Worm (Caenorhabditis elegans) whole organism, young adult: ENCODE measurements around the gene R08C7.12.

Source experiments
- B0261.1 ChIP-seq: sonication (generic microtip); optimal IDR thresholded peaks from 2 replicates; lab custom pipeline; 2016; ENCODE audit warnings: mild to moderate bottlenecking, missing genetic modification characterization, moderate library complexity, missing compliant biosample characterization
- C06A6.2 ChIP-seq: fragments of 200-800 bp; sonication (Bioruptor generic); conservative IDR thresholded peaks from 2 replicates; pipeline ENCODE4 v1.3.6; 2022; ENCODE audit warnings: missing genetic modification characterization, missing compliant biosample characterization
- F10E7.11 ChIP-seq: sonication (generic microtip); optimal IDR thresholded peaks from 2 replicates; lab custom pipeline; 2017; ENCODE audit warnings: mild to moderate bottlenecking, missing genetic modification characterization, moderate library complexity, missing compliant biosample characterization
- F22D6.2 ChIP-seq: sonication (generic microtip); optimal IDR thresholded peaks from 2 replicates; lab custom pipeline; 2016; ENCODE audit warnings: mild to moderate bottlenecking, missing genetic modification characterization, missing compliant biosample characterization
- F49E8.2 ChIP-seq: sonication (generic microtip); optimal IDR thresholded peaks from 3 replicates; lab custom pipeline; 2017; ENCODE audit warnings: missing genetic modification characterization, mild to moderate bottlenecking, missing compliant biosample characterization, antibody characterized with exemption, moderate library complexity; ENCODE audit not compliant: insufficient read depth
- F52B5.7 ChIP-seq: sonication (generic microtip); optimal IDR thresholded peaks from 2 replicates; lab custom pipeline; 2016; ENCODE audit warnings: mild to moderate bottlenecking, missing genetic modification characterization, missing compliant biosample characterization
- F55B11.4 ChIP-seq: sonication (generic microtip); optimal IDR thresholded peaks from 2 replicates; lab custom pipeline; 2016; ENCODE audit warnings: missing compliant biosample characterization, missing genetic modification characterization, borderline replicate concordance; ENCODE audit not compliant: insufficient read depth
- K12H6.12 ChIP-seq: fragments of 200-800 bp; sonication (Bioruptor generic); optimal IDR thresholded peaks from 2 replicates; lab custom pipeline; 2018; ENCODE audit warnings: mild to moderate bottlenecking, missing genetic modification characterization, missing compliant biosample characterization
- T07F8.4 ChIP-seq: sonication (generic microtip); optimal IDR thresholded peaks from 2 replicates; lab custom pipeline; 2016; ENCODE audit warnings: mild to moderate bottlenecking, missing genetic modification characterization, moderate library complexity, missing compliant biosample characterization
- T26A5.8 ChIP-seq: sonication (generic microtip); optimal IDR thresholded peaks from 2 replicates; lab custom pipeline; 2016; ENCODE audit warnings: missing genetic modification characterization, missing compliant biosample characterization
- Y95B8A.8 ChIP-seq: fragments of 200-800 bp; sonication (Bioruptor generic); IDR thresholded peaks from 2 replicates; pipeline ENCODE4 v1.3.6; 2022; ENCODE audit warnings: missing genetic modification reagents, missing genetic modification characterization, missing compliant biosample characterization
- ZK185.1 ChIP-seq: sonication (generic microtip); optimal IDR thresholded peaks from 2 replicates; lab custom pipeline; 2016; ENCODE audit warnings: mild to moderate bottlenecking, missing genetic modification characterization, missing compliant biosample characterization; ENCODE audit not compliant: poor library complexity, severe bottlenecking
- ama-1 ChIP-seq, 3 experiments: fragments of 150-350 bp in 1 of 3; sonication (generic microtip) in 2 of 3; optimal IDR thresholded peaks; 2 replicates each; lab custom pipeline; 2014 to 2018; ENCODE audit warnings: missing biosample characterization in 2 of 3, missing genetic modification characterization in 2 of 3, missing genetic modification reagents in 2 of 3
- aptf-2 ChIP-seq: fragments of 200-800 bp; sonication (Bioruptor generic); conservative IDR thresholded peaks from 2 replicates; pipeline ENCODE4 v1.3.6; 2022; ENCODE audit warnings: missing genetic modification reagents, missing genetic modification characterization, missing compliant biosample characterization
- atf-7 ChIP-seq: sonication (generic microtip); optimal IDR thresholded peaks from 2 replicates; lab custom pipeline; 2017; ENCODE audit warnings: mild to moderate bottlenecking, missing genetic modification characterization, missing compliant biosample characterization
- bed-1 ChIP-seq: fragments of 200-800 bp; sonication (Bioruptor generic); IDR thresholded peaks from 2 replicates; pipeline ENCODE4 v1.3.6; 2022; ENCODE audit warnings: missing genetic modification reagents, missing genetic modification characterization, missing compliant biosample characterization
- ccch-3 ChIP-seq: fragments of 200-800 bp; sonication (Bioruptor generic); optimal IDR thresholded peaks from 2 replicates; lab custom pipeline; 2018; ENCODE audit warnings: mild to moderate bottlenecking, missing genetic modification characterization, missing compliant biosample characterization
- cebp-2 ChIP-seq: fragments of 200-800 bp; sonication (Bioruptor generic); IDR thresholded peaks from 2 replicates; pipeline ENCODE4 v1.3.6; 2022; ENCODE audit warnings: missing genetic modification characterization, missing compliant biosample characterization
- ceh-100 ChIP-seq: fragments of 200-800 bp; sonication (Bioruptor generic); IDR thresholded peaks from 2 replicates; pipeline ENCODE4 v1.3.6; 2022; ENCODE audit warnings: missing genetic modification reagents, missing genetic modification characterization, missing compliant biosample characterization
- ceh-40 ChIP-seq: fragments of 200-800 bp; sonication (Bioruptor generic); IDR thresholded peaks from 2 replicates; pipeline ENCODE4 v1.3.6; 2022; ENCODE audit warnings: missing genetic modification characterization, missing compliant biosample characterization
- egrh-3 ChIP-seq: fragments of 200-800 bp; sonication (Bioruptor generic); IDR thresholded peaks from 2 replicates; pipeline ENCODE4 v1.3.6; 2022; ENCODE audit warnings: missing genetic modification reagents, missing genetic modification characterization, missing compliant biosample characterization
- ekl-4 ChIP-seq: fragments of 200-800 bp; sonication (Bioruptor generic); IDR thresholded peaks from 2 replicates; pipeline ENCODE4 v1.3.6; 2022; ENCODE audit warnings: missing genetic modification reagents, missing genetic modification characterization, missing compliant biosample characterization
- ets-4 ChIP-seq: fragments of 200-800 bp; sonication (Bioruptor generic); optimal IDR thresholded peaks from 2 replicates; lab custom pipeline; 2018; ENCODE audit warnings: mild to moderate bottlenecking, missing genetic modification characterization, missing compliant biosample characterization
- hmg-20 ChIP-seq: fragments of 200-800 bp; sonication (Bioruptor generic); IDR thresholded peaks from 2 replicates; pipeline ENCODE4 v1.3.6; 2022; ENCODE audit warnings: missing genetic modification reagents, missing genetic modification characterization, missing compliant biosample characterization
- hrde-1 ChIP-seq: sonication (generic microtip); optimal IDR thresholded peaks from 2 replicates; lab custom pipeline; 2016; ENCODE audit warnings: missing genetic modification characterization, mild to moderate bottlenecking, missing compliant biosample characterization, moderate library complexity, missing genotype, missing genetic modification reagents, borderline replicate concordance
- lag-1 ChIP-seq: fragments of 200-800 bp; sonication (Bioruptor generic); IDR thresholded peaks from 2 replicates; pipeline ENCODE4 v1.3.6; 2022; ENCODE audit warnings: missing genetic modification reagents, missing genetic modification characterization, missing compliant biosample characterization
- let-526 ChIP-seq: fragments of 200-800 bp; sonication (Bioruptor generic); IDR thresholded peaks from 2 replicates; pipeline ENCODE4 v1.3.6; 2022; ENCODE audit warnings: missing genetic modification reagents, missing genetic modification characterization, missing compliant biosample characterization
- lin-26 ChIP-seq: fragments of 200-800 bp; sonication (Bioruptor generic); IDR thresholded peaks from 2 replicates; pipeline ENCODE4 v1.3.6; 2022; ENCODE audit warnings: missing genetic modification reagents, missing genetic modification characterization, missing compliant biosample characterization
- lsy-27 ChIP-seq: sonication (generic microtip); optimal IDR thresholded peaks from 2 replicates; lab custom pipeline; 2017; ENCODE audit warnings: missing genetic modification characterization, mild to moderate bottlenecking, missing compliant biosample characterization, antibody characterized with exemption, missing genotype, borderline replicate concordance; ENCODE audit not compliant: insufficient read depth
- mcd-1 ChIP-seq: fragments of 200-800 bp; sonication (Bioruptor generic); IDR thresholded peaks from 2 replicates; pipeline ENCODE4 v1.3.6; 2022; ENCODE audit warnings: missing genetic modification reagents, missing genetic modification characterization, missing compliant biosample characterization
- mel-28 ChIP-seq: sonication (generic microtip); optimal IDR thresholded peaks from 2 replicates; lab custom pipeline; 2016; ENCODE audit warnings: borderline replicate concordance, mild to moderate bottlenecking, missing genetic modification characterization, missing compliant biosample characterization
- nhr-27 ChIP-seq: fragments of 200-800 bp; sonication (Bioruptor generic); optimal IDR thresholded peaks from 2 replicates; lab custom pipeline; 2018; ENCODE audit warnings: mild to moderate bottlenecking, missing genetic modification characterization, moderate library complexity, missing compliant biosample characterization
- nhr-80 ChIP-seq: sonication (generic microtip); optimal IDR thresholded peaks from 2 replicates; lab custom pipeline; 2016; ENCODE audit warnings: missing genetic modification characterization, missing compliant biosample characterization
- pbrm-1 ChIP-seq: fragments of 200-800 bp; sonication (Bioruptor generic); IDR thresholded peaks from 2 replicates; pipeline ENCODE4 v1.3.6; 2022; ENCODE audit warnings: missing genetic modification reagents, missing genetic modification characterization, missing compliant biosample characterization
- pha-4 ChIP-seq: fragments of 150-350 bp; sonication (generic microtip); optimal IDR thresholded peaks from 2 replicates; lab custom pipeline; 2014; ENCODE audit warnings: missing biosample characterization, missing genetic modification reagents, missing genetic modification characterization
- rec-8 ChIP-seq, 2 experiments: sonication (generic microtip); optimal IDR thresholded peaks; 2 replicates each; lab custom pipeline; 2016; ENCODE audit warnings: mild to moderate bottlenecking in 2 of 2, missing genetic modification characterization in 2 of 2, missing genetic modification reagents in 2 of 2, missing genotype in 2 of 2, missing biosample characterization in 1 of 2, missing compliant biosample characterization in 1 of 2, moderate library complexity in 1 of 2
- sdz-38 ChIP-seq: sonication (generic microtip); optimal IDR thresholded peaks from 2 replicates; lab custom pipeline; 2016; ENCODE audit warnings: missing genotype, missing genetic modification characterization, missing compliant biosample characterization
- sea-2 ChIP-seq: fragments of 200-800 bp; sonication (Bioruptor generic); IDR thresholded peaks from 2 replicates; pipeline ENCODE4 v1.3.6; 2022; ENCODE audit warnings: missing genetic modification characterization, missing compliant biosample characterization
- snpc-1.1 ChIP-seq: sonication (generic microtip); optimal IDR thresholded peaks from 2 replicates; lab custom pipeline; 2017; ENCODE audit warnings: missing genetic modification characterization, mild to moderate bottlenecking, missing compliant biosample characterization, antibody characterized with exemption, moderate library complexity, missing genotype, missing genetic modification reagents; ENCODE audit not compliant: insufficient read depth
- snpc-3.4 ChIP-seq: sonication (generic microtip); optimal IDR thresholded peaks from 2 replicates; lab custom pipeline; 2017; ENCODE audit warnings: missing genetic modification characterization, mild to moderate bottlenecking, missing compliant biosample characterization, antibody characterized with exemption, moderate library complexity, missing genotype, missing genetic modification reagents
- unc-62 ChIP-seq: fragments of 150-350 bp; optimal IDR thresholded peaks from 2 replicates; lab custom pipeline; 2014; ENCODE audit warnings: missing biosample characterization, missing genetic modification reagents, missing genetic modification characterization
- xnd-1 ChIP-seq: sonication (generic microtip); optimal IDR thresholded peaks from 2 replicates; lab custom pipeline; 2016; ENCODE audit warnings: missing genotype, missing genetic modification reagents, missing genetic modification characterization, missing compliant biosample characterization
- zfh-2 ChIP-seq: fragments of 200-800 bp; sonication (Bioruptor generic); conservative IDR thresholded peaks from 2 replicates; pipeline ENCODE4 v1.3.6; 2022; ENCODE audit warnings: missing genetic modification reagents, missing genetic modification characterization, missing compliant biosample characterization
- ztf-22 ChIP-seq: fragments of 200-800 bp; sonication (Bioruptor generic); optimal IDR thresholded peaks from 2 replicates; lab custom pipeline; 2018; ENCODE audit warnings: mild to moderate bottlenecking, missing genetic modification characterization, moderate library complexity, missing compliant biosample characterization
- ztf-26 ChIP-seq: sonication (generic microtip); optimal IDR thresholded peaks from 2 replicates; lab custom pipeline; 2017; ENCODE audit warnings: missing genetic modification characterization, missing compliant biosample characterization

Gene R08C7.12

ce11 chrIV:4469770-4470709 is 20.5 kb downstream of the R08C7.12 start (continued):
- TF ChIP-seq nhr-27 (tag; lab: Kevin White, UChicago), result no peak
- TF ChIP-seq pha-4 (tag; lab: Kevin White, UChicago), result no peak
- TF ChIP-seq F52B5.7, result peak; percentile 79
- TF ChIP-seq let-526 (GFP tag; lab: Robert Waterston, UW), result no peak
- TF ChIP-seq F10E7.11 (tag; lab: Kevin White, UChicago), result no peak
- no peak for TF ChIP-seq snpc-1.1
- TF ChIP-seq rec-8 (tag; optimal IDR thresholded peaks at IDR 0.05; lab: Kevin White, UChicago), result no peak
- TF ChIP-seq ZK185.1 (tag; lab: Kevin White, UChicago), result no peak
- no peak for TF ChIP-seq Y95B8A.8 (GFP tag; lab: Robert Waterston, UW)
- no peak for TF ChIP-seq B0261.1 (tag; lab: Kevin White, UChicago)
- TF ChIP-seq lsy-27 (tag; lab: Kevin White, UChicago), result no peak
- peak; percentile 42; the same call in 1 of the 2 replicates for TF ChIP-seq C06A6.2 (GFP tag; lab: Robert Waterston, UW)
- TF ChIP-seq F55B11.4 (tag; lab: Kevin White, UChicago), result no peak
- no peak for TF ChIP-seq xnd-1 (tag; lab: Kevin White, UChicago)
- TF ChIP-seq ztf-26 (tag; lab: Kevin White, UChicago), result no peak
- TF ChIP-seq ets-4 (GFP tag; lab: Kevin White, UChicago), result no peak
- peak; percentile 15 for TF ChIP-seq mel-28 (tag; lab: Kevin White, UChicago)
- no peak for TF ChIP-seq ccch-3 (GFP tag; lab: Kevin White, UChicago)
- peak; percentile 8; the same call in 1 of the 2 replicates for TF ChIP-seq ekl-4 (GFP tag; lab: Robert Waterston, UW)
- no peak for TF ChIP-seq snpc-3.4
- no peak for TF ChIP-seq sdz-38
- peak; percentile 14 for TF ChIP-seq ztf-22 (GFP tag; lab: Kevin White, UChicago)
- TF ChIP-seq T07F8.4 (tag; lab: Kevin White, UChicago), result no peak
- peak; percentile 67; the same call in 1 of the 2 replicates for TF ChIP-seq lin-26
- peak; percentile 18 for TF ChIP-seq atf-7 (tag; lab: Kevin White, UChicago)
- no peak for TF ChIP-seq F49E8.2 (tag; lab: Kevin White, UChicago)
- no peak for TF ChIP-seq bed-1 (GFP tag; lab: Robert Waterston, UW)
- TF ChIP-seq K12H6.12 (tag; lab: Kevin White, UChicago), result peak; percentile 94
- peak; percentile 42 for TF ChIP-seq nhr-80 (tag; lab: Kevin White, UChicago)
- no peak for TF ChIP-seq T26A5.8 (tag; lab: Kevin White, UChicago)
- peak; percentile 86 for TF ChIP-seq ama-1 (optimal IDR thresholded peaks at IDR 0.05; lab: Kevin White, UChicago)
- TF ChIP-seq ama-1 (GFP tag; optimal IDR thresholded peaks at IDR 0.05; lab: Kevin White, UChicago), result no peak
- TF ChIP-seq hmg-20, result no peak
- TF ChIP-seq cebp-2 (GFP tag; lab: Robert Waterston, UW), result no peak
- TF ChIP-seq ceh-100 (GFP tag; lab: Robert Waterston, UW), result 0 out of 2 replicates have a peak, but pooled peaks have one; percentile 13
- TF ChIP-seq mcd-1 (GFP tag; lab: Robert Waterston, UW), result peak; percentile 64
- TF ChIP-seq pbrm-1 (GFP tag; lab: Robert Waterston, UW), result peak; percentile 50; the same call in 1 of the 2 replicates
- TF ChIP-seq unc-62 (GFP tag; lab: Kevin White, UChicago), result no peak
- TF ChIP-seq F22D6.2 (tag; lab: Kevin White, UChicago), result peak; percentile 21
- no peak for TF ChIP-seq lag-1
- TF ChIP-seq aptf-2 (GFP tag; lab: Robert Waterston, UW), result no peak
- 0 out of 2 replicates have a peak, but pooled peaks have one; percentile 43 for TF ChIP-seq ceh-40 (GFP tag; lab: Robert Waterston, UW)
- TF ChIP-seq zfh-2 (GFP tag; lab: Robert Waterston, UW), result peak; percentile 89
- peak; percentile 68; the same call in 1 of the 2 replicates for TF ChIP-seq sea-2 (GFP tag; lab: Robert Waterston, UW)
- TF ChIP-seq hrde-1 (tag; lab: Kevin White, UChicago), result no peak
- TF ChIP-seq egrh-3 (GFP tag; lab: Robert Waterston, UW), result peak; percentile 28; the same call in 1 of the 2 replicates
